Worm (Caenorhabditis elegans): ENCODE measurements around the gene D2096.7.

- no peak for TF ChIP-seq D1046.2 (GFP tag; IDR thresholded peaks at IDR 0.05)
- no peak for TF ChIP-seq ama-1 (optimal IDR thresholded peaks at IDR 0.05)
- TF ChIP-seq ZK337.2 (GFP tag; IDR thresholded peaks at IDR 0.05), result no peak
- TF ChIP-seq attf-4 (tag; optimal IDR thresholded peaks at IDR 0.05), result no peak
- TF ChIP-seq hlh-11 (tag; optimal IDR thresholded peaks at IDR 0.05), result no peak
- no peak for TF ChIP-seq nhr-77 (tag; optimal IDR thresholded peaks at IDR 0.05)
- TF ChIP-seq lir-3 (tag; optimal IDR thresholded peaks at IDR 0.05), result no peak
- no peak for TF ChIP-seq ctbp-1 (GFP tag; IDR thresholded peaks at IDR 0.05)
- no peak for TF ChIP-seq zag-1 (tag; optimal IDR thresholded peaks at IDR 0.05)
- TF ChIP-seq nhr-11 (tag; optimal IDR thresholded peaks at IDR 0.05), result no peak
- TF ChIP-seq lin-13 (GFP tag; optimal IDR thresholded peaks at IDR 0.05), result no peak
- TF ChIP-seq pqm-1 (tag; optimal IDR thresholded peaks at IDR 0.05), result no peak
- no peak for TF ChIP-seq nhr-48 (tag; optimal IDR thresholded peaks at IDR 0.05)
- TF ChIP-seq nhr-28 (tag; optimal IDR thresholded peaks at IDR 0.05), result no peak
Observed at ce11 chrIV:8333034-8333433, 44.4 kb downstream of the D2096.7 start.
